Worm (Caenorhabditis elegans) whole organism, L4/young adult: ENCODE results near the gene lgc-21.

Source experiments
- dao-5 ChIP-seq: sonication (generic microtip); optimal IDR thresholded peaks from 2 replicates; lab custom pipeline; 2016; ENCODE audit warnings: missing genotype, missing genetic modification characterization, moderate library complexity, missing compliant biosample characterization
- him-1 ChIP-seq: sonication (generic microtip); optimal IDR thresholded peaks from 2 replicates; lab custom pipeline; 2016; ENCODE audit warnings: missing genotype, missing genetic modification reagents, missing genetic modification characterization, missing compliant biosample characterization

- TF ChIP-seq him-1 (no peak), dao-5 (tag; lab: Kevin White, UChicago) (no peak)
Observed at ce11 chrX:14020290-14020689, 47.5 kb downstream of the lgc-21 start, which contains the start of gene C04C11.1.
